Fruit fly (Drosophila melanogaster) whole organism, adult: Measurements from ENCODE around the gene CG3862.
A peak's percentile ranks its signal among the peaks of the same experiment; 100 is the strongest.

Experiments used
- CG33017 ChIP-seq: fragments of 200-800 bp; sonication (Bioruptor generic); optimal IDR thresholded peaks from 2 replicates; lab custom pipeline; 2018; ENCODE audit warnings: missing biosample characterization, mild to moderate bottlenecking, missing genetic modification characterization, moderate library complexity
- CG5204 ChIP-seq: fragments of 200-800 bp; sonication (Bioruptor generic); optimal IDR thresholded peaks from 2 replicates; lab custom pipeline; 2016; ENCODE audit warnings: missing biosample characterization, missing genetic modification characterization
- CG7045 ChIP-seq: fragments of 200-800 bp; sonication (Bioruptor generic); optimal IDR thresholded peaks from 2 replicates; lab custom pipeline; 2017; ENCODE audit warnings: missing biosample characterization, mild to moderate bottlenecking, missing genetic modification characterization
- CG7101 ChIP-seq: fragments of 200-800 bp; sonication (Bioruptor generic); optimal IDR thresholded peaks from 2 replicates; lab custom pipeline; 2018; ENCODE audit warnings: missing biosample characterization, mild to moderate bottlenecking, missing genetic modification characterization, moderate library complexity
- Crg-1 ChIP-seq: fragments of 200-800 bp; sonication (Bioruptor generic); optimal IDR thresholded peaks from 2 replicates; lab custom pipeline; 2016; ENCODE audit warnings: missing biosample characterization, missing genetic modification characterization
- Hr96 ChIP-seq: fragments of 200-800 bp; sonication (Bioruptor generic); optimal IDR thresholded peaks from 2 replicates; lab custom pipeline; 2016; ENCODE audit warnings: missing biosample characterization, missing genetic modification characterization
- bab1 ChIP-seq: fragments of 200-800 bp; sonication (Bioruptor generic); optimal IDR thresholded peaks from 3 replicates; lab custom pipeline; 2019; ENCODE audit warnings: missing biosample characterization, mild to moderate bottlenecking, missing genetic modification characterization, moderate library complexity
- cic ChIP-seq: fragments of 200-800 bp; sonication (Bioruptor generic); optimal IDR thresholded peaks from 2 replicates; lab custom pipeline; 2017; ENCODE audit warnings: missing biosample characterization, mild to moderate bottlenecking, missing genetic modification characterization, moderate library complexity
- cnc ChIP-seq, 2 experiments: fragments of >200 bp; optimal IDR thresholded peaks; 2 replicates each; lab custom pipeline; 2017
- kay ChIP-seq: fragments of 200-800 bp; sonication (Bioruptor generic); peaks from one replicate; lab custom pipeline; 2016; ENCODE audit warnings: missing biosample characterization, missing genetic modification characterization, borderline replicate concordance
- ovo ChIP-seq: fragments of 200-800 bp; sonication (Bioruptor generic); optimal IDR thresholded peaks from 2 replicates; lab custom pipeline; 2016; ENCODE audit warnings: missing biosample characterization, missing genetic modification characterization
- tj ChIP-seq: fragments of 200-800 bp; sonication (Bioruptor generic); optimal IDR thresholded peaks from 3 replicates; lab custom pipeline; 2017; ENCODE audit warnings: missing biosample characterization, mild to moderate bottlenecking, missing genetic modification characterization, moderate library complexity
- toe ChIP-seq: fragments of 200-800 bp; sonication (Bioruptor generic); optimal IDR thresholded peaks from 2 replicates; lab custom pipeline; 2016; ENCODE audit warnings: missing biosample characterization, missing genetic modification characterization

DNA sequence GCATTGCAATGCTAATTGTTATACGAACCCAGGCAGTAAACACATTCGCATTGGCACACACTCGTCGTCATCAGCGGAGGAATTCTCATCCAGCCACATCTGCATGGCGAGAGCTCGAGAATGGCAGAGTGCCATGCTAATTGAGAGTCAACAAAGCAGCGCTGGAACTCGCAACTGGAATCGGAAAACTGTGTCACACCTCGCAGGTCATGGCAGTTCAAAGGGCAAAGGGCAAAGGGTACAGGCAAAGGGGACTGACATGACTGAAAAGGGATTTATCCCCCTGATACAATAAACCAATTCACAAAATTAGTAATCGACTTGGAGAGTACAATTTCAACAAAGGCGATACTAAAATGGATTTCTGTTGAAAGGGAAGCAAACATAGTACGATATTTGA is 14.4 kb upstream of the CG3862 start:
- TF ChIP-seq kay (GFP tag; lab: Kevin White, UChicago) (no peak), cic (no peak), CG7101 (tag; lab: Kevin White, UChicago) (no peak), CG33017 (no peak), CG7045 (GFP tag; lab: Kevin White, UChicago) (peak; percentile 19), CG5204 (no peak), toe (no peak), bab1 (GFP tag; lab: Kevin White, UChicago) (no peak), Hr96 (GFP tag; lab: Kevin White, UChicago) (no peak), Crg-1 (GFP tag; lab: Kevin White, UChicago) (no peak), tj (GFP tag; lab: Kevin White, UChicago) (no peak), cnc (optimal IDR thresholded peaks at IDR 0.05; lab: Kevin White, UChicago) (no peak), ovo (GFP tag; lab: Kevin White, UChicago) (peak; percentile 19)
